Fruit fly (Drosophila melanogaster): ENCODE results near the gene Raf.
A peak's percentile ranks its signal among the peaks of the same experiment; 100 is the strongest.

Raf gene

dm6 chrX:2297428-2298200, 2.3 kb downstream of the Raf start (continued):
- peak; percentile 96 for TF ChIP-seq CG9727 (GFP tag; optimal IDR thresholded peaks at IDR 0.05)
- TF ChIP-seq lbe (GFP tag; optimal IDR thresholded peaks at IDR 0.05) = peak; percentile 70
- peak; percentile 99 for TF ChIP-seq CG16863 (GFP tag; optimal IDR thresholded peaks at IDR 0.05)
- TF ChIP-seq dimm (GFP tag; IDR thresholded peaks at IDR 0.05) = peak; percentile 98
- peak; percentile 98 for TF ChIP-seq E2f1 (GFP tag; IDR thresholded peaks at IDR 0.05)
- peak; percentile 86 for TF ChIP-seq Neu2 (GFP tag; optimal IDR thresholded peaks at IDR 0.05; ENCODE audit: borderline replicate concordance)
- no peak for TF ChIP-seq HLHmδ (GFP tag; optimal IDR thresholded peaks at IDR 0.05)
- TF ChIP-seq Optix (GFP tag; IDR thresholded peaks at IDR 0.05) = peak; percentile 99
- peak; percentile 97 for TF ChIP-seq CG10147 (GFP tag; optimal IDR thresholded peaks at IDR 0.05)
- peak; percentile 95 for TF ChIP-seq Usf (GFP tag; optimal IDR thresholded peaks at IDR 0.05)
- peak; percentile 98 for TF ChIP-seq crc (GFP tag; optimal IDR thresholded peaks at IDR 0.05)
- no peak for TF ChIP-seq Lpt (GFP tag; optimal IDR thresholded peaks at IDR 0.05)
- peak; percentile 93 for TF ChIP-seq sim (GFP tag; IDR thresholded peaks at IDR 0.05)
- TF ChIP-seq Blimp-1 (GFP tag; optimal IDR thresholded peaks at IDR 0.05) = peak; percentile 98
- peak; percentile 97 for TF ChIP-seq CG16815 (GFP tag; optimal IDR thresholded peaks at IDR 0.05)
- peak; percentile 98 for TF ChIP-seq Mrtf (GFP tag; IDR thresholded peaks at IDR 0.05)
- peak; percentile 97 for TF ChIP-seq CG6683 (GFP tag; optimal IDR thresholded peaks at IDR 0.05)
- peak; percentile 99 for TF ChIP-seq ken (GFP tag; IDR thresholded peaks at IDR 0.05)
- TF ChIP-seq lola (GFP tag; optimal IDR thresholded peaks at IDR 0.05) = peak in 1 of 3 experiments; percentile 94
- no peak for TF ChIP-seq zen2 (GFP tag; IDR thresholded peaks at IDR 0.05; ENCODE audit: partially characterized antibody)
- peak; percentile 97 for TF ChIP-seq CG15601 (tag; optimal IDR thresholded peaks at IDR 0.05)
- TF ChIP-seq gfzf (GFP tag; optimal IDR thresholded peaks at IDR 0.05) = peak; percentile 41
- TF ChIP-seq CG17912 (GFP tag; optimal IDR thresholded peaks at IDR 0.05) = peak; percentile 97
- peak; percentile 95 for TF ChIP-seq Oaz (GFP tag; IDR thresholded peaks at IDR 0.05)
- peak; percentile 34 for TF ChIP-seq stwl (tag; optimal IDR thresholded peaks at IDR 0.05)
- peak; percentile 99 for TF ChIP-seq tap (tag; optimal IDR thresholded peaks at IDR 0.05)
- TF ChIP-seq Dp (GFP tag; optimal IDR thresholded peaks at IDR 0.05) = peak; percentile 37
- TF ChIP-seq Ets97D (GFP tag; optimal IDR thresholded peaks at IDR 0.05) = peak; percentile 93
- TF ChIP-seq fd102C (GFP tag; optimal IDR thresholded peaks at IDR 0.05) = peak; percentile 89
- peak; percentile 96 for TF ChIP-seq fd3F (GFP tag; optimal IDR thresholded peaks at IDR 0.05)
- peak; percentile 98 for TF ChIP-seq HHEX (GFP tag; optimal IDR thresholded peaks at IDR 0.05)
- TF ChIP-seq sisA (GFP tag; IDR thresholded peaks at IDR 0.05) = peak; percentile 99
- TF ChIP-seq CG30020 (tag; optimal IDR thresholded peaks at IDR 0.05) = peak; percentile 76
- peak; percentile 99 for TF ChIP-seq slbo (GFP tag; IDR thresholded peaks at IDR 0.05)
- no peak for TF ChIP-seq Dfd (GFP tag; optimal IDR thresholded peaks at IDR 0.05)
- peak; percentile 97 for TF ChIP-seq nerfin-1 (tag; optimal IDR thresholded peaks at IDR 0.05)
- no peak for TF ChIP-seq hb (GFP tag; IDR thresholded peaks at IDR 0.05; ENCODE audit: partially characterized antibody)
- peak; percentile 94 for TF ChIP-seq Hey (tag; optimal IDR thresholded peaks at IDR 0.05)
- TF ChIP-seq CG2116 (GFP tag; optimal IDR thresholded peaks at IDR 0.05) = peak; percentile 84
- peak; percentile 99 for TF ChIP-seq CG32772 (GFP tag; IDR thresholded peaks at IDR 0.05)
- peak; percentile 96 for TF ChIP-seq vfl (GFP tag; optimal IDR thresholded peaks at IDR 0.05)
- TF ChIP-seq CG2199 (GFP tag; IDR thresholded peaks at IDR 0.05) = peak; percentile 99
- TF ChIP-seq CG9876 (GFP tag; optimal IDR thresholded peaks at IDR 0.05) = peak; percentile 98
- peak; percentile 91 for TF ChIP-seq CG9437 (GFP tag; optimal IDR thresholded peaks at IDR 0.05)
- TF ChIP-seq wor (GFP tag; IDR thresholded peaks at IDR 0.05) = peak; percentile 99
- TF ChIP-seq fru (optimal IDR thresholded peaks at IDR 0.05) = no peak
- TF ChIP-seq sob (GFP tag; IDR thresholded peaks at IDR 0.05) = peak; percentile 98
- TF ChIP-seq CG4730 (GFP tag; IDR thresholded peaks at IDR 0.05) = peak; percentile 98
- TF ChIP-seq NC2β (GFP tag; optimal IDR thresholded peaks at IDR 0.05) = peak; percentile 98
